Fruit fly (Drosophila melanogaster) whole organism, wandering third instar larva: ENCODE data around the gene CG7330.
A peak's percentile ranks its signal among the peaks of the same experiment; 100 is the strongest.

Experiments used
- Abd-B ChIP-seq: fragments of >200 bp; optimal IDR thresholded peaks from 2 replicates; lab custom pipeline; 2017; ENCODE audit warnings: missing biosample characterization, missing genetic modification characterization
- CG9705 ChIP-seq: fragments of 200-800 bp; sonication (Bioruptor generic); optimal IDR thresholded peaks from 2 replicates; lab custom pipeline; 2018; ENCODE audit warnings: missing biosample characterization, mild to moderate bottlenecking, missing genetic modification characterization
- CrebA ChIP-seq: fragments of 200-800 bp; sonication (Bioruptor generic); optimal IDR thresholded peaks from 2 replicates; lab custom pipeline; 2016; ENCODE audit warnings: missing biosample characterization, mild to moderate bottlenecking, missing genetic modification characterization, borderline replicate concordance
- Dfd ChIP-seq: fragments of >200 bp; optimal IDR thresholded peaks from 2 replicates; lab custom pipeline; 2017; ENCODE audit warnings: missing biosample characterization, missing genetic modification characterization
- Dif ChIP-seq: fragments of 200-275, 200-300 bp; sonication (Bioruptor generic); optimal IDR thresholded peaks from 2 replicates; lab custom pipeline; 2018; ENCODE audit warnings: missing biosample characterization, missing genetic modification characterization; ENCODE audit not compliant: partially characterized antibody
- GATAd ChIP-seq: sonication (Bioruptor generic); optimal IDR thresholded peaks from 2 replicates; lab custom pipeline; 2016; ENCODE audit warnings: missing biosample characterization, missing genetic modification characterization
- HLH106 ChIP-seq: fragments of 200-800 bp; optimal IDR thresholded peaks from 3 replicates; lab custom pipeline; 2019; ENCODE audit warnings: missing biosample characterization, mild to moderate bottlenecking, missing genetic modification characterization, moderate library complexity
- Hnf4 ChIP-seq: fragments of 200-800 bp; sonication (Bioruptor generic); optimal IDR thresholded peaks from 2 replicates; lab custom pipeline; 2016; ENCODE audit warnings: missing biosample characterization, mild to moderate bottlenecking, missing genetic modification characterization
- Hr78 ChIP-seq: fragments of >200 bp; optimal IDR thresholded peaks from 2 replicates; lab custom pipeline; 2017; ENCODE audit warnings: missing biosample characterization, missing genetic modification characterization
- Hr83 ChIP-seq: fragments of 200-300 bp; sonication (Bioruptor generic); optimal IDR thresholded peaks from 2 replicates; lab custom pipeline; 2016; ENCODE audit warnings: missing biosample characterization, mild to moderate bottlenecking, missing genetic modification characterization, moderate library complexity; ENCODE audit not compliant: poor library complexity, severe bottlenecking
- Jra ChIP-seq: sonication (Bioruptor generic); optimal IDR thresholded peaks from 2 replicates; lab custom pipeline; 2016; ENCODE audit warnings: missing biosample characterization, missing genetic modification characterization
- Myc ChIP-seq: fragments of >200 bp; optimal IDR thresholded peaks from 2 replicates; lab custom pipeline; 2017
- N ChIP-seq: fragments of >200 bp; optimal IDR thresholded peaks from 2 replicates; lab custom pipeline; 2018; ENCODE audit warnings: missing biosample characterization, missing external identifiers, missing genetic modification characterization
- Rel ChIP-seq, 2 experiments: fragments of 200-800 bp; sonication (Bioruptor generic) in 1 of 2; optimal IDR thresholded peaks; 2 replicates in 1 of 2; 3 replicates in 1 of 2; lab custom pipeline; 2016 to 2019; ENCODE audit warnings: mild to moderate bottlenecking in 2 of 2, missing biosample characterization in 2 of 2, missing genetic modification characterization in 2 of 2, moderate library complexity in 1 of 2
- Sp1 ChIP-seq: fragments of 200-800 bp; sonication (Bioruptor generic); optimal IDR thresholded peaks from 3 replicates; lab custom pipeline; 2019; ENCODE audit warnings: missing biosample characterization, mild to moderate bottlenecking, missing genetic modification characterization, moderate library complexity
- Vsx2 ChIP-seq: fragments of 200-300, 225-300 bp; sonication (Bioruptor generic); optimal IDR thresholded peaks from 2 replicates; lab custom pipeline; 2018; ENCODE audit warnings: missing biosample characterization, missing genetic modification characterization; ENCODE audit not compliant: partially characterized antibody
- br ChIP-seq: fragments of 200-800 bp; sonication (Bioruptor generic); optimal IDR thresholded peaks from 2 replicates; lab custom pipeline; 2016; ENCODE audit warnings: missing biosample characterization, missing genetic modification characterization
- brk ChIP-seq: fragments of 200-800 bp; sonication (Bioruptor generic); optimal IDR thresholded peaks from 2 replicates; lab custom pipeline; 2016; ENCODE audit warnings: missing biosample characterization, mild to moderate bottlenecking, missing genetic modification characterization
- dl ChIP-seq, 2 experiments: fragments of 175-275, 200-275 bp in 1 of 2; fragments of 200-275 bp in 1 of 2; sonication (Bioruptor generic); optimal IDR thresholded peaks; lab custom pipeline; 2018; ENCODE audit warnings: mild to moderate bottlenecking in 2 of 2, missing biosample characterization in 2 of 2, missing genetic modification characterization in 2 of 2, moderate library complexity in 2 of 2; ENCODE audit not compliant: partially characterized antibody in 2 of 2, insufficient read depth in 1 of 2
- dmrt93B ChIP-seq: fragments of 200-800 bp; sonication (Bioruptor generic); optimal IDR thresholded peaks from 2 replicates; lab custom pipeline; 2018; ENCODE audit warnings: missing biosample characterization, mild to moderate bottlenecking, missing genetic modification characterization
- dsf ChIP-seq: sonication (Bioruptor generic); optimal IDR thresholded peaks from 2 replicates; lab custom pipeline; 2016; ENCODE audit warnings: missing biosample characterization, missing genetic modification characterization, borderline replicate concordance
- ey ChIP-seq: fragments of 200-800 bp; sonication (Bioruptor generic); optimal IDR thresholded peaks from 2 replicates; lab custom pipeline; 2016; ENCODE audit warnings: missing biosample characterization, missing genetic modification characterization
- foxo ChIP-seq, 2 experiments: fragments of 200-800 bp; sonication (Bioruptor generic); optimal IDR thresholded peaks; 2 replicates in 1 of 2; 3 replicates in 1 of 2; lab custom pipeline; 2016 to 2017; ENCODE audit warnings: missing biosample characterization in 2 of 2, missing genetic modification characterization in 2 of 2
- fru ChIP-seq: fragments of 200-800 bp; sonication (Bioruptor generic); optimal IDR thresholded peaks from 3 replicates; lab custom pipeline; 2016; ENCODE audit warnings: missing biosample characterization, mild to moderate bottlenecking, missing genetic modification characterization
- h ChIP-seq: fragments of 200-800 bp; sonication (Bioruptor generic); optimal IDR thresholded peaks from 3 replicates; lab custom pipeline; 2016; ENCODE audit warnings: missing biosample characterization, mild to moderate bottlenecking, missing genetic modification characterization
- lola ChIP-seq: fragments of >200 bp; optimal IDR thresholded peaks from 2 replicates; lab custom pipeline; 2017; ENCODE audit warnings: missing biosample characterization, missing genetic modification characterization
- pan ChIP-seq: fragments of >200 bp; optimal IDR thresholded peaks from 2 replicates; lab custom pipeline; 2017
- psq ChIP-seq: fragments of 200-800 bp; sonication (Bioruptor generic); optimal IDR thresholded peaks from 3 replicates; lab custom pipeline; 2017; ENCODE audit warnings: missing biosample characterization, mild to moderate bottlenecking, missing genetic modification characterization, moderate library complexity
- rgr ChIP-seq: fragments of 200-800 bp; sonication (Bioruptor generic); optimal IDR thresholded peaks from 3 replicates; lab custom pipeline; 2016; ENCODE audit warnings: missing biosample characterization, mild to moderate bottlenecking, missing genetic modification characterization
- sage ChIP-seq: fragments of 200-800 bp; sonication (Bioruptor generic); optimal IDR thresholded peaks from 2 replicates; lab custom pipeline; 2016; ENCODE audit warnings: missing biosample characterization, mild to moderate bottlenecking, missing genetic modification characterization
- sv ChIP-seq: fragments of 200-800 bp; sonication (Bioruptor generic); optimal IDR thresholded peaks from 3 replicates; lab custom pipeline; 2016; ENCODE audit warnings: missing biosample characterization, missing genetic modification characterization
- tai ChIP-seq: sonication (Bioruptor generic); optimal IDR thresholded peaks from 2 replicates; lab custom pipeline; 2016; ENCODE audit warnings: missing biosample characterization, missing genetic modification characterization
- usp ChIP-seq: fragments of >200 bp; optimal IDR thresholded peaks from 2 replicates; lab custom pipeline; 2017; ENCODE audit warnings: missing biosample characterization, missing genetic modification characterization
- woc ChIP-seq: sonication (Bioruptor generic); optimal IDR thresholded peaks from 2 replicates; lab custom pipeline; 2016; ENCODE audit warnings: missing biosample characterization, mild to moderate bottlenecking, missing genetic modification characterization

CG7330 gene

dm6 chr3L:18173668-18174067 is 24.9 kb downstream of the CG7330 start:
- no peak for TF ChIP-seq Myc (lab: Kevin White, UChicago)
- no peak for TF ChIP-seq brk
- TF ChIP-seq pan (lab: Kevin White, UChicago): no peak
- no peak for TF ChIP-seq Jra (GFP tag; lab: Kevin White, UChicago)
- no peak for TF ChIP-seq Hr83
- TF ChIP-seq tai: no peak
- TF ChIP-seq Dfd (GFP tag; lab: Kevin White, UChicago): no peak
- no peak for TF ChIP-seq dl (GFP tag; optimal IDR thresholded peaks at IDR 0.05; lab: Kevin White, UChicago; ENCODE audit: insufficient read depth in 1 of 2, partially characterized antibody in 2 of 2)
- no peak for TF ChIP-seq h
- no peak for TF ChIP-seq HLH106 (tag; lab: Kevin White, UChicago)
- TF ChIP-seq dmrt93B (GFP tag; lab: Kevin White, UChicago): no peak
- TF ChIP-seq GATAd: no peak
- no peak for TF ChIP-seq Hr78 (GFP tag; lab: Kevin White, UChicago)
- no peak for TF ChIP-seq rgr
- TF ChIP-seq sv (GFP tag; lab: Kevin White, UChicago): no peak
- TF ChIP-seq Vsx2 (GFP tag; lab: Kevin White, UChicago): no peak
- no peak for TF ChIP-seq sage (GFP tag; lab: Kevin White, UChicago)
- TF ChIP-seq Hnf4 (GFP tag; lab: Kevin White, UChicago): no peak
- no peak for TF ChIP-seq CG9705 (GFP tag; lab: Kevin White, UChicago)
- TF ChIP-seq Dif (GFP tag; lab: Kevin White, UChicago): no peak

dm6 chr3L:18174833-18175232 is 26.1 kb downstream of the CG7330 start:
- TF ChIP-seq Sp1 (GFP tag; lab: Kevin White, UChicago): no peak
- no peak for TF ChIP-seq HLH106 (tag; lab: Kevin White, UChicago)
- TF ChIP-seq foxo (GFP tag; optimal IDR thresholded peaks at IDR 0.05; lab: Kevin White, UChicago): no peak
- TF ChIP-seq ey (GFP tag; lab: Kevin White, UChicago): no peak
- no peak for TF ChIP-seq dsf (GFP tag; lab: Kevin White, UChicago)

dm6 chr3L:18179564-18180201 is 31.0 kb downstream of the CG7330 start:
- no peak for TF ChIP-seq Hr83
- TF ChIP-seq Dif (GFP tag; lab: Kevin White, UChicago): no peak
- TF ChIP-seq N: no peak
- no peak for TF ChIP-seq CG9705 (GFP tag; lab: Kevin White, UChicago)
- no peak for TF ChIP-seq usp (GFP tag; lab: Kevin White, UChicago)
- TF ChIP-seq pan (lab: Kevin White, UChicago): no peak
- no peak for TF ChIP-seq rgr
- TF ChIP-seq GATAd: no peak
- no peak for TF ChIP-seq lola (GFP tag; lab: Kevin White, UChicago)
- TF ChIP-seq Rel (GFP tag; optimal IDR thresholded peaks at IDR 0.05; lab: Kevin White, UChicago): no peak
- TF ChIP-seq Rel (tag; optimal IDR thresholded peaks at IDR 0.05; lab: Kevin White, UChicago): no peak
- TF ChIP-seq Dfd (GFP tag; lab: Kevin White, UChicago): no peak
- TF ChIP-seq woc (GFP tag; lab: Kevin White, UChicago): no peak
- no peak for TF ChIP-seq CrebA (GFP tag; lab: Kevin White, UChicago)

DNA sequence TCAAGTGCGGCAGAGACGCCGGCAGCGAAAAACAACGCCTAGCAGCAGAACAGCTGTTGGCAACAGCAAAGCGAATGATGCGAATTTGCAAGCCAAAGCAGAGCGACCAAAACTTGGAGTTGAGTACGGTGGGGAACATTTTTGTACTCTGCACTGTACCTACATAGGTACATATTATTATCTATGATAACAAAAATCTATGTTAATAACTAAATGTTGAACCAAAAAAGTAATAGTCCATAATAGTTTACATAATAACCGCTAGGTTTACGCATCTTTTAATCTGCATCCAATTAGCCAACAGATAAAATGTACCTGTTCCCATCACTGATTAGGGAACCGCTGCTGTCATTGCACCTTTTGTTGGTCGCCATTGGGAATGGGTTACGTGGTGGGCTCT is 33.2 kb downstream of the CG7330 start:
- TF ChIP-seq pan (lab: Kevin White, UChicago): no peak
- TF ChIP-seq Myc (lab: Kevin White, UChicago): peak; percentile 7
- TF ChIP-seq psq (GFP tag; lab: Kevin White, UChicago): peak; percentile 20
- no peak for TF ChIP-seq lola (GFP tag; lab: Kevin White, UChicago)

DNA sequence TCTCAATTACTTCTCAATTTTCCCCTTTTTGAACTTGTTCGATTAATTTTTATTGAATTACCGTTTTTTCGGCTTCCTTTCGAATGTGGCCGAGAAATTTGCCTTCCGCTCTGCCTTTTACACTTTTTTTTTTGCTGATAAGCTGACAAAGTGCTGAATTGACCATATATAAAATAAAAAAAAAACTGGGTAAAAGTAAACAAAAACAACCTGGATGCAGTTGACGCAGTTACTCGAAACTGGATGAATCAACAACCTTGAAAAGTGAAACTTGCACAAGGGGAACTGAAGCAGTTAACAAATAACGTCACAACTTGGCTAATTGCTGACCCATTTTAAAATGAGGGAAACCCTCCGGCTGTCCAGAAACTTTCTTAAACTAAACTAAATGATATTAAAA is 35.2 kb downstream of the CG7330 start:
- TF ChIP-seq br (GFP tag; lab: Kevin White, UChicago) (no peak), Dfd (GFP tag; lab: Kevin White, UChicago) (no peak), woc (GFP tag; lab: Kevin White, UChicago) (no peak), fru (GFP tag; lab: Kevin White, UChicago) (no peak), usp (GFP tag; lab: Kevin White, UChicago) (no peak), sage (GFP tag; lab: Kevin White, UChicago) (no peak), Abd-B (GFP tag; lab: Kevin White, UChicago) (no peak), dmrt93B (GFP tag; lab: Kevin White, UChicago) (no peak), CrebA (GFP tag; lab: Kevin White, UChicago) (no peak), N (no peak), Sp1 (GFP tag; lab: Kevin White, UChicago) (no peak), CG9705 (GFP tag; lab: Kevin White, UChicago) (no peak), rgr (no peak)
